Worm (Caenorhabditis elegans) whole organism, late embryonic: ENCODE results near the gene srh-213.
"Not testable (repeated sequence)": the region's sequence is repeated elsewhere in the genome, so short reads cannot be mapped to it uniquely, and the experiment has no call there.

Source experiments
- K09A11.1 ChIP-seq: sonication (generic microtip); optimal IDR thresholded peaks from 2 replicates; lab custom pipeline; 2017; ENCODE audit warnings: antibody characterized with exemption, mild to moderate bottlenecking, missing genetic modification characterization, missing compliant biosample characterization; ENCODE audit not compliant: insufficient read depth
- ceh-19 ChIP-seq: fragments of 200-800 bp; sonication (Bioruptor generic); optimal IDR thresholded peaks from 2 replicates; lab custom pipeline; 2018; ENCODE audit warnings: mild to moderate bottlenecking, missing genetic modification characterization, missing compliant biosample characterization
- ceh-31 ChIP-seq: sonication (generic microtip); optimal IDR thresholded peaks from 2 replicates; lab custom pipeline; 2016; ENCODE audit warnings: missing genetic modification characterization, missing compliant biosample characterization
- dmd-4 ChIP-seq: sonication (generic microtip); optimal IDR thresholded peaks from 2 replicates; lab custom pipeline; 2016; ENCODE audit warnings: borderline replicate concordance, missing genetic modification characterization, missing compliant biosample characterization
- ets-4 ChIP-seq: sonication (generic microtip); optimal IDR thresholded peaks from 2 replicates; lab custom pipeline; 2016; ENCODE audit warnings: missing genetic modification characterization, missing compliant biosample characterization
- eyg-1 ChIP-seq: sonication (generic microtip); optimal IDR thresholded peaks from 2 replicates; lab custom pipeline; 2016; ENCODE audit warnings: missing genotype, missing genetic modification characterization, missing compliant biosample characterization
- fkh-10 ChIP-seq: fragments of 150-350 bp; optimal IDR thresholded peaks from 2 replicates; lab custom pipeline; 2014; ENCODE audit warnings: missing biosample characterization, missing genetic modification reagents, missing genetic modification characterization
- nhr-11 ChIP-seq: fragments of 150-350 bp; optimal IDR thresholded peaks from 2 replicates; lab custom pipeline; 2014; ENCODE audit warnings: missing biosample characterization, missing genetic modification characterization
- pha-4 ChIP-seq: fragments of 150-350 bp; optimal IDR thresholded peaks from 2 replicates; lab custom pipeline; 2018; ENCODE audit warnings: missing biosample characterization, missing genetic modification reagents, missing genetic modification characterization
- rnt-1 ChIP-seq: sonication (generic microtip); optimal IDR thresholded peaks from 2 replicates; lab custom pipeline; 2016; ENCODE audit warnings: missing genetic modification characterization, missing compliant biosample characterization

- not testable (repeated sequence) for TF ChIP-seq rnt-1 (tag; lab: Kevin White, UChicago); fkh-10; ceh-19; eyg-1 (tag; lab: Kevin White, UChicago); ceh-31 (tag; lab: Kevin White, UChicago); dmd-4 (tag; lab: Kevin White, UChicago); ets-4 (tag; lab: Kevin White, UChicago); pha-4; nhr-11 (tag; lab: Kevin White, UChicago); K09A11.1
Observed at ce11 chrV:3570695-3571094, 24.1 kb downstream of the srh-213 start, which contains the start of gene F40C5.2.
